Worm (Caenorhabditis elegans): ENCODE measurements around the gene R13A1.10.
"Not testable (repeated sequence)": the region's sequence is repeated elsewhere in the genome, so short reads cannot be mapped to it uniquely, and the experiment has no call there.

R13A1.10 gene

DNA sequence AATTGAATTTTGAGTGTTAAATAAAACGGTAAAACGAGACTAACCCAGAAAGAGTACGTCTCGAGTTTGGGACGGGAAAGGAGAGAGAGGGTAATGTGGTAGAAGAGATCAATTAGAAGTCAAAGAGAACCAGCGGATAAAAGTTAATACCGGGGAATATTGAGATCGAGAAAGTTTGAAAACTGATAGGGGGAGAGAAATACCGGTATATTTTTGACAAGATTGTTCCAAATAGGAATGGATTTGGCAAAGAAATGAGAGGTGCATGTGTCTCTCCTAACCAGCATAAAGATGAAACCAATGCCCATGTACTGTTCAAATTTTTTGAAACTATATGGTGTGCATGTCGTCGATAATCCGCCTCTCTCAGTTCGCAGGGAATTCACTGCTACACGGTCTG is 27.7 kb upstream of the R13A1.10 start, which contains the start of gene C06E4.5:
Gene C06E4.5, plus strand, starts transcription at position 301 of the 400 bp plus-strand sequence.
- TF ChIP-seq lir-3 (tag; optimal IDR thresholded peaks at IDR 0.05; ENCODE audit: poor library complexity); ets-5 (GFP tag; IDR thresholded peaks at IDR 0.05); fos-1 (tag; optimal IDR thresholded peaks at IDR 0.05): not testable (repeated sequence)

DNA sequence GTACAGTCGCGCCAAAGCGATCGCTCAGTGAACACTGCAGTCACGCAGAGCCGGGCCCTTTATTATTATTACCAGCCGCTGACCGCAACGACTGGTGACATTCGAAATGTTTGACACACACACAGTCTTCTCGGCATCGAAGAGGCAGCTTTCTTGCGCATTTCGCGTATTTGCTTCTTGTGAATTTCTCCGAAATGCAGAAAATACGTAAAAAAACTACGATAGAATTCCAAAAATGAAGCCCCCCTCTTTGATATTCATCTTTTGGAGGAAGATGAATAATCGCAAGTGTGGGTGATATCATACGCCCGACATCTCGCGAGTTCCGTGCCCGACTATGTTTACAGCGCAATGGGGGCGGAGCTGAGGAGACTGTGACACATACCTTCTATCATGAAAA is 26.3 kb upstream of the R13A1.10 start:
- TF ChIP-seq rnt-1 (tag; optimal IDR thresholded peaks at IDR 0.05) (peak; percentile 9), efl-3 (GFP tag; optimal IDR thresholded peaks at IDR 0.05) (no peak), snpc-4 (tag; optimal IDR thresholded peaks at IDR 0.05) (peak; percentile 74), pag-3 (tag; optimal IDR thresholded peaks at IDR 0.05; ENCODE audit: borderline replicate concordance, insufficient read depth) (no peak), ztf-11 (tag; optimal IDR thresholded peaks at IDR 0.05) (no peak)

- TF ChIP-seq C16A3.4 (tag; optimal IDR thresholded peaks at IDR 0.05): no peak
- no peak for TF ChIP-seq nhr-84 (tag; optimal IDR thresholded peaks at IDR 0.05)
- no peak for TF ChIP-seq elt-3 (tag; optimal IDR thresholded peaks at IDR 0.05)
- TF ChIP-seq hpl-2 (GFP tag; optimal IDR thresholded peaks at IDR 0.05): no peak
- no peak for TF ChIP-seq tlp-1 (tag; optimal IDR thresholded peaks at IDR 0.05)
- TF ChIP-seq vab-15 (tag; optimal IDR thresholded peaks at IDR 0.05): no peak
- TF ChIP-seq zag-1 (tag; optimal IDR thresholded peaks at IDR 0.05): no peak
Measured at ce11 chrIV:7250158-7250557, 23.2 kb upstream of the R13A1.10 start, which contains the start of gene D2024.18. TSS of gene D2024.18 (plus strand) at chrIV:7250458.

- not testable (repeated sequence) for TF ChIP-seq mep-1 (tag; optimal IDR thresholded peaks at IDR 0.05); blmp-1 (tag; optimal IDR thresholded peaks at IDR 0.05); ceh-88 (GFP tag; IDR thresholded peaks at IDR 0.05)
Measured at ce11 chrIV:7247243-7247642, 20.3 kb upstream of the R13A1.10 start, which contains the start of gene D2024.1. TSS of gene D2024.1 (plus strand) at chrIV:7247543.

DNA sequence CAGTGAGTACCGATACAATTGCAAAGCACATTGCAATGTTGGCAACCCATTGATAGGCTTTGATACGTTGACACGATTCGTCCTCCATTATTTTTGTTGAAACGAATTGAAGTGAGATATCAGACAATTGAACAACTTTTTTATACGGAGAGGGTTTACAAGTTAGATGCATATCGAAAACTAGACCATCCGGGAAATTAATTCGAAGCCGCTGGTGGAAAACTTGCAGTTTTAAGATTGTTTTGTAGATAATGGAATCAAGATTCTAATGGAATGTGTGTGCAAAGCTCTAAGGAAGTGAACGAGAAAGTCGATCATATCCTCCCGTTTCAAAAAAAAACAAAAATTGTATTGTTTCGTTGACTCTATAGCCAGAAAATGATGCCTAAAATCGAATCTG is 19.6 kb upstream of the R13A1.10 start, which contains the start of gene col-114:
Gene col-114, minus strand, starts transcription at position 101 of the 400 bp plus-strand sequence.
- TF ChIP-seq efl-1 (optimal IDR thresholded peaks at IDR 0.05) (no peak), efl-1 (GFP tag; optimal IDR thresholded peaks at IDR 0.05 in 1 of 2) (peak in 1 of 2 experiments; percentile 39), hpl-2 (GFP tag; optimal IDR thresholded peaks at IDR 0.05) (no peak)

- no peak for TF ChIP-seq nhr-76 (tag; optimal IDR thresholded peaks at IDR 0.05)
Measured at ce11 chrIV:7245592-7245991, 18.6 kb upstream of the R13A1.10 start.

ce11 chrIV:7243913-7244312 is 16.9 kb upstream of the R13A1.10 start, which contains the start of gene afmd-1:
TSS of gene afmd-1 (plus strand) at chrIV:7244228.
- no peak for TF ChIP-seq nhr-19 (GFP tag; conservative IDR thresholded peaks at IDR 0.05)
- TF ChIP-seq unc-86 (tag; optimal IDR thresholded peaks at IDR 0.05): no peak
- no peak for TF ChIP-seq hlh-17 (GFP tag; optimal IDR thresholded peaks at IDR 0.05; ENCODE audit: borderline replicate concordance)
- TF ChIP-seq C34B4.2 (tag; optimal IDR thresholded peaks at IDR 0.05): no peak
- TF ChIP-seq elt-2 (tag; optimal IDR thresholded peaks at IDR 0.05): no peak
- no peak for TF ChIP-seq egl-13 (tag; optimal IDR thresholded peaks at IDR 0.05)
- TF ChIP-seq mdl-1 (tag; optimal IDR thresholded peaks at IDR 0.05): no peak
- no peak for TF ChIP-seq sup-37 (GFP tag; optimal IDR thresholded peaks at IDR 0.05)
- no peak for TF ChIP-seq egl-27 (tag; optimal IDR thresholded peaks at IDR 0.05)
- no peak for TF ChIP-seq C04F5.9 (tag; optimal IDR thresholded peaks at IDR 0.05)
- TF ChIP-seq nhr-28 (tag; optimal IDR thresholded peaks at IDR 0.05): no peak
- TF ChIP-seq nhr-237 (tag; optimal IDR thresholded peaks at IDR 0.05): no peak
- TF ChIP-seq swsn-7 (tag; optimal IDR thresholded peaks at IDR 0.05): no peak
- no peak for TF ChIP-seq snu-23 (GFP tag; optimal IDR thresholded peaks at IDR 0.05)
- no peak for TF ChIP-seq efl-1 (optimal IDR thresholded peaks at IDR 0.05)
- no peak for TF ChIP-seq efl-1 (GFP tag; optimal IDR thresholded peaks at IDR 0.05 in 1 of 2)

All from whole organism, L1 larva.